Fruit fly (Drosophila melanogaster) whole organism, embryonic: ENCODE measurements around the gene CG16972.

Source experiments
- CG10366 ChIP-seq: fragments of 200-800 bp; sonication (Bioruptor generic); IDR thresholded peaks from 2 replicates; pipeline ENCODE4 v1.3.6; 2022; ENCODE audit warnings: missing biosample characterization, missing genetic modification characterization
- CG10979 ChIP-seq: fragments of 200-800 bp; sonication (Bioruptor generic); optimal IDR thresholded peaks from 2 replicates; lab custom pipeline; 2018; ENCODE audit warnings: missing biosample characterization, mild to moderate bottlenecking, missing genetic modification characterization, moderate library complexity
- CG13296 ChIP-seq: fragments of 200-800 bp; sonication (Bioruptor generic); optimal IDR thresholded peaks from 3 replicates; lab custom pipeline; 2018; ENCODE audit warnings: missing biosample characterization, mild to moderate bottlenecking, missing genetic modification characterization
- CG13775 ChIP-seq: fragments of 200-800 bp; sonication (Bioruptor generic); optimal IDR thresholded peaks from 3 replicates; lab custom pipeline; 2017; ENCODE audit warnings: missing biosample characterization, mild to moderate bottlenecking, missing genetic modification characterization
- CG15479 ChIP-seq: fragments of 200-800 bp; sonication (Bioruptor generic); optimal IDR thresholded peaks from 3 replicates; lab custom pipeline; 2019; ENCODE audit warnings: missing biosample characterization, mild to moderate bottlenecking, missing genetic modification characterization, moderate library complexity
- CG15601 ChIP-seq: fragments of 200-800 bp; sonication (Bioruptor generic); optimal IDR thresholded peaks from 3 replicates; lab custom pipeline; 2019; ENCODE audit warnings: missing biosample characterization, mild to moderate bottlenecking, missing genetic modification characterization, moderate library complexity
- CG3065 ChIP-seq: fragments of 200-800 bp; sonication (Bioruptor generic); optimal IDR thresholded peaks from 2 replicates; lab custom pipeline; 2016; ENCODE audit warnings: missing biosample characterization, missing genetic modification characterization
- CG3838 ChIP-seq: fragments of 200-800 bp; sonication (Bioruptor generic); optimal IDR thresholded peaks from 3 replicates; lab custom pipeline; 2016; ENCODE audit warnings: missing biosample characterization, missing genetic modification characterization
- CG4617 ChIP-seq: fragments of 200-800 bp; sonication (Bioruptor generic); optimal IDR thresholded peaks from 3 replicates; lab custom pipeline; 2016; ENCODE audit warnings: missing biosample characterization, missing genetic modification characterization, borderline replicate concordance
- CHES-1-like ChIP-seq: fragments of 200-800 bp; sonication (Bioruptor generic); optimal IDR thresholded peaks from 2 replicates; lab custom pipeline; 2016; ENCODE audit warnings: missing biosample characterization, missing genetic modification characterization
- CkIIα-i1 ChIP-seq: fragments of 200-800 bp; sonication (Bioruptor generic); IDR thresholded peaks from 2 replicates; pipeline ENCODE4 v1.3.6; 2022; ENCODE audit warnings: missing biosample characterization, missing genetic modification characterization
- D ChIP-seq, 2 experiments: fragments of 200-800 bp in 1 of 2; fragments of >200 bp in 1 of 2; sonication (Bioruptor generic) in 1 of 2; optimal IDR thresholded peaks; 2 replicates in 1 of 2; 3 replicates in 1 of 2; lab custom pipeline; 2017; ENCODE audit warnings: mild to moderate bottlenecking in 1 of 2, missing biosample characterization in 1 of 2, missing genetic modification characterization in 1 of 2, missing genetic modification reagents in 1 of 2
- Dp ChIP-seq: fragments of 200-800 bp; sonication (Bioruptor generic); optimal IDR thresholded peaks from 2 replicates; lab custom pipeline; 2018; ENCODE audit warnings: missing biosample characterization, mild to moderate bottlenecking, missing genetic modification characterization, moderate library complexity
- Hr78 ChIP-seq, 2 experiments: fragments of 200-800 bp in 1 of 2; fragments of >200 bp in 1 of 2; sonication (Bioruptor generic) in 1 of 2; optimal IDR thresholded peaks; 2 replicates each; lab custom pipeline; 2017 to 2019; ENCODE audit warnings: missing biosample characterization in 2 of 2, missing genetic modification characterization in 2 of 2, mild to moderate bottlenecking in 1 of 2, moderate library complexity in 1 of 2
- Kr ChIP-seq: fragments of 200-800 bp; sonication (Bioruptor generic); optimal IDR thresholded peaks from 2 replicates; lab custom pipeline; 2017; ENCODE audit warnings: missing biosample characterization, mild to moderate bottlenecking, missing genetic modification characterization
- Lpt ChIP-seq: fragments of >200 bp; optimal IDR thresholded peaks from 2 replicates; lab custom pipeline; 2018; ENCODE audit warnings: missing biosample characterization, missing genetic modification characterization
- Mrtf ChIP-seq: fragments of 200-800 bp; sonication (Bioruptor generic); IDR thresholded peaks from 3 replicates; pipeline ENCODE4 v1.3.6; 2022; ENCODE audit warnings: missing biosample characterization, missing genetic modification characterization
- Taf1 ChIP-seq: fragments of 200-800 bp; sonication (Bioruptor generic); IDR thresholded peaks from 2 replicates; pipeline ENCODE4 v1.3.6; 2022; ENCODE audit warnings: missing biosample characterization, missing genetic modification characterization
- ac ChIP-seq: fragments of 200-800 bp; sonication (Bioruptor generic); optimal IDR thresholded peaks from 3 replicates; lab custom pipeline; 2017; ENCODE audit warnings: missing biosample characterization, mild to moderate bottlenecking, missing genetic modification characterization
- aop ChIP-seq: fragments of 200-800 bp; sonication (Bioruptor generic); IDR thresholded peaks from 2 replicates; pipeline ENCODE4 v1.3.6; 2022; ENCODE audit warnings: missing biosample characterization, missing genetic modification characterization
- br ChIP-seq: fragments of >200 bp; optimal IDR thresholded peaks from 2 replicates; lab custom pipeline; 2017
- cad ChIP-seq: fragments of >200 bp; optimal IDR thresholded peaks from 2 replicates; lab custom pipeline; 2017; ENCODE audit warnings: missing biosample characterization, missing genetic modification characterization
- da ChIP-seq: fragments of 200-800 bp; sonication (Bioruptor generic); optimal IDR thresholded peaks from 2 replicates; lab custom pipeline; 2016; ENCODE audit warnings: missing biosample characterization, missing genetic modification characterization
- dm ChIP-seq: fragments of 200-800 bp; sonication (Bioruptor generic); optimal IDR thresholded peaks from 3 replicates; lab custom pipeline; 2016; ENCODE audit warnings: missing biosample characterization, missing genetic modification characterization
- gfzf ChIP-seq: fragments of 200-800 bp; sonication (Bioruptor generic); optimal IDR thresholded peaks from 2 replicates; lab custom pipeline; 2016; ENCODE audit warnings: missing biosample characterization, mild to moderate bottlenecking, missing genetic modification characterization, moderate library complexity
- gt ChIP-seq: fragments of 200-800 bp; sonication (Bioruptor generic); IDR thresholded peaks from 2 replicates; pipeline ENCODE4 v1.3.6; 2022; ENCODE audit warnings: missing biosample characterization, missing genetic modification characterization
- jigr1 ChIP-seq: fragments of 200-800 bp; sonication (Bioruptor generic); IDR thresholded peaks from 3 replicates; pipeline ENCODE4 v1.3.6; 2022; ENCODE audit warnings: missing biosample characterization, missing genetic modification characterization
- kah ChIP-seq: fragments of 200-800 bp; sonication (Bioruptor generic); optimal IDR thresholded peaks from 2 replicates; lab custom pipeline; 2018; ENCODE audit warnings: missing biosample characterization, mild to moderate bottlenecking, missing genetic modification characterization
- ken ChIP-seq: fragments of 200-800 bp; sonication (Bioruptor generic); IDR thresholded peaks from 3 replicates; pipeline ENCODE4 v1.3.6; 2022; ENCODE audit warnings: missing biosample characterization, missing genetic modification characterization
- kni ChIP-seq: fragments of 200-800 bp; sonication (Bioruptor generic); optimal IDR thresholded peaks from 3 replicates; lab custom pipeline; 2017; ENCODE audit warnings: mild to moderate bottlenecking, missing biosample characterization, missing genetic modification reagents, missing genetic modification characterization
- oc ChIP-seq: fragments of 200-800 bp; sonication (Bioruptor generic); optimal IDR thresholded peaks from 2 replicates; lab custom pipeline; 2018; ENCODE audit warnings: missing biosample characterization, mild to moderate bottlenecking, missing genetic modification characterization, moderate library complexity
- pho ChIP-seq: fragments of 200-800 bp; sonication (Bioruptor generic); optimal IDR thresholded peaks from 2 replicates; lab custom pipeline; 2016; ENCODE audit warnings: missing biosample characterization, missing genetic modification characterization
- prd ChIP-seq, 3 experiments: fragments of >200 bp in 2 of 3; fragments of 200-800 bp in 1 of 3; sonication (Bioruptor generic) in 1 of 3; optimal IDR thresholded peaks in 2 of 3; IDR thresholded peaks in 1 of 3; 2 replicates in 2 of 3; 3 replicates in 1 of 3; pipeline versions ENCODE4 v1.3.6 to Lab custom; 2017 to 2022; ENCODE audit warnings: missing biosample characterization in 1 of 3, missing genetic modification characterization in 1 of 3
- pros ChIP-seq: fragments of 200-800 bp; sonication (Bioruptor generic); optimal IDR thresholded peaks from 3 replicates; lab custom pipeline; 2019; ENCODE audit warnings: missing biosample characterization, mild to moderate bottlenecking, missing genetic modification characterization, moderate library complexity
- ranshi ChIP-seq: fragments of 200-800 bp; sonication (Bioruptor generic); IDR thresholded peaks from 2 replicates; pipeline ENCODE4 v1.3.6; 2022; ENCODE audit warnings: missing biosample characterization, missing genetic modification characterization
- repo ChIP-seq: fragments of 200-800 bp; sonication (Bioruptor generic); optimal IDR thresholded peaks from 2 replicates; lab custom pipeline; 2016; ENCODE audit warnings: missing biosample characterization, missing genetic modification characterization
- tll ChIP-seq, 2 experiments: fragments of 200-800 bp in 1 of 2; fragments of >200 bp in 1 of 2; sonication (Bioruptor generic) in 1 of 2; optimal IDR thresholded peaks; 2 replicates each; lab custom pipeline; 2017 to 2019; ENCODE audit warnings: missing biosample characterization in 2 of 2, missing genetic modification characterization in 2 of 2, mild to moderate bottlenecking in 1 of 2, moderate library complexity in 1 of 2
- twi ChIP-seq: fragments of 200-800 bp; optimal IDR thresholded peaks from 2 replicates; lab custom pipeline; 2019; ENCODE audit warnings: missing biosample characterization, mild to moderate bottlenecking, missing genetic modification characterization, moderate library complexity
- zen ChIP-seq: fragments of 200-800 bp; sonication (Bioruptor generic); optimal IDR thresholded peaks from 3 replicates; lab custom pipeline; 2018; ENCODE audit warnings: missing biosample characterization, mild to moderate bottlenecking, missing genetic modification characterization, moderate library complexity
- zf30C ChIP-seq: fragments of 200-800 bp; sonication (Bioruptor generic); optimal IDR thresholded peaks from 3 replicates; lab custom pipeline; 2018; ENCODE audit warnings: missing biosample characterization, mild to moderate bottlenecking, missing genetic modification characterization
- zfh2 ChIP-seq: fragments of 200-800 bp; sonication (Bioruptor generic); optimal IDR thresholded peaks from 2 replicates; lab custom pipeline; 2016; ENCODE audit warnings: missing biosample characterization, missing genetic modification characterization

CG16972 gene

dm6 chr2L:13229388-13229882 is 26.3 kb upstream of the CG16972 start, which contains the start of gene CG16815 (continued):
- TF ChIP-seq CG3838 (GFP tag; lab: Kevin White, UChicago) (no peak), Taf1 (no peak), repo (GFP tag; lab: Kevin White, UChicago) (no peak), zfh2 (GFP tag; lab: Kevin White, UChicago) (no peak), Mrtf (GFP tag; lab: Robert Waterston, UW) (no peak), CG13296 (GFP tag; lab: Kevin White, UChicago) (no peak), tll (GFP tag; optimal IDR thresholded peaks at IDR 0.05; lab: Kevin White, UChicago) (peak in 1 of 2 experiments; percentile 87), CG15601 (tag; lab: Kevin White, UChicago) (no peak), gt (peak; percentile 21; the same call in 1 of the 2 replicates), aop (GFP tag; lab: Robert Waterston, UW) (no peak), CG3065 (GFP tag; lab: Kevin White, UChicago) (no peak), jigr1 (no peak), ranshi (GFP tag; lab: Robert Waterston, UW) (no peak), gfzf (GFP tag; lab: Kevin White, UChicago) (no peak)

dm6 chr2L:13227242-13227641 is 24.1 kb upstream of the CG16972 start, which contains the start of gene CG16813:
TSS of gene CG16813 (plus strand) at chr2L:13227529.
- TF ChIP-seq cad (peak; percentile 90), tll (GFP tag; optimal IDR thresholded peaks at IDR 0.05; lab: Kevin White, UChicago) (peak in 1 of 2 experiments; percentile 97), ac (GFP tag; lab: Kevin White, UChicago) (peak; percentile 49), Kr (GFP tag; lab: Kevin White, UChicago) (peak; percentile 30), zf30C (no peak), kah (GFP tag; lab: Kevin White, UChicago) (no peak), D (optimal IDR thresholded peaks at IDR 0.05; lab: Kevin White, UChicago) (peak; percentile 96), D (GFP tag; optimal IDR thresholded peaks at IDR 0.05; lab: Kevin White, UChicago) (no peak), CG10979 (tag; lab: Kevin White, UChicago) (no peak), pho (GFP tag; lab: Kevin White, UChicago) (no peak), oc (peak; percentile 26), zen (peak; percentile 89), dm (GFP tag; lab: Kevin White, UChicago) (no peak), twi (tag; lab: Kevin White, UChicago) (peak; percentile 45), CG15479 (GFP tag; lab: Kevin White, UChicago) (peak; percentile 92), CHES-1-like (GFP tag; lab: Kevin White, UChicago) (no peak), prd (optimal IDR thresholded peaks at IDR 0.05; lab: Kevin White, UChicago) (no peak), prd (GFP tag; IDR thresholded peaks at IDR 0.05; lab: Robert Waterston, UW) (no peak), ken (GFP tag; lab: Robert Waterston, UW) (no peak), CG13775 (GFP tag; lab: Kevin White, UChicago) (no peak), Dp (GFP tag; lab: Kevin White, UChicago) (no peak), CG10366 (GFP tag; lab: Robert Waterston, UW) (no peak), da (no peak), Hr78 (GFP tag; optimal IDR thresholded peaks at IDR 0.05; lab: Kevin White, UChicago) (no peak), CG4617 (GFP tag; lab: Kevin White, UChicago) (no peak), kni (GFP tag; lab: Kevin White, UChicago) (peak; percentile 56), Lpt (no peak), br (lab: Kevin White, UChicago) (no peak), pros (GFP tag; lab: Kevin White, UChicago) (peak; percentile 24), CkIIα-i1 (GFP tag; lab: Robert Waterston, UW) (no peak)
